Fruit fly (Drosophila melanogaster): ENCODE results near the gene fz2.

DNA sequence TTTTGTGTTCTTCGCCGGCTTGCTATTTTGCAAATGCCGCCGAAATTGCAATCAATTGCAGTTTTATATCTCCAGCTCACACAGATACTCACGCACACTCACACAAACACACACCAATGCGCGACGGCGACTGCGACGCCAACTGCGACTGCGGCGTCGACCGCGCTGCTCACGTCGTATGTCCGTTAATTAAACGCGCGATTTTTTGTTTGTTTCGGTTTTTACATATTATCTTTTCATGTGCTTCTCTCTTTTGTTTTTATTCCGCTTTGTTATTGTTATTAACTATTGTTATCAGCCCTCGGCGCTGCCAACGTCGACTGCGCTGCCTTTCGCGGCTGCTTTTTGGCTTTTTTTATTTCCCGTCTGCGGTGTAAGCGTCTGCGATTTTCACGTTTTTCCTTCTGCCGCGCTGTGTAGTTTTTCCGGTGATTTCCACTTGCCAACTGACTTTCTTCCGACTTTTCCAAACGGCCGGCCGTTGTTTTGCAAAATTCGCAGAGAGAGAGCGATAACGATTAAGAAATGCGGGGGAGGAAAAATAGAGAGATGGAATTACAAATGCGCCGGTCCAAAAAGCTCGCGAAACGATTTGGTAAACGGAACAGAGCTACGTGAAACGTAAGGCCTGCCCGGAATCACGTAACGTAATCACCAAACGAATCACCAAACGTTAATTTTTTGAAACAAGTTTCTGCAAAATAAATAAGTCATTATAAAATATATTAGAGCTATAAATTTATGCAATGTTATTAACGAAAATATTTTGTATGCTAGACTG lies at the start of gene fz2:
- TF ChIP-seq N (GFP tag; optimal IDR thresholded peaks at IDR 0.05) (no peak), sv (GFP tag; optimal IDR thresholded peaks at IDR 0.05) (no peak), psq (GFP tag; optimal IDR thresholded peaks at IDR 0.05) (no peak), Hr78 (GFP tag; optimal IDR thresholded peaks at IDR 0.05) (no peak), Rel (GFP tag; optimal IDR thresholded peaks at IDR 0.05) (no peak), Rel (tag; optimal IDR thresholded peaks at IDR 0.05) (no peak), lola (GFP tag; optimal IDR thresholded peaks at IDR 0.05) (no peak), dl (GFP tag; optimal IDR thresholded peaks at IDR 0.05; ENCODE audit: insufficient read depth in 1 of 2, partially characterized antibody in 2 of 2) (no peak), br (GFP tag; optimal IDR thresholded peaks at IDR 0.05) (no peak)
